Worm (Caenorhabditis elegans) whole organism, midembryonic: Measurements from ENCODE around the gene srbc-12.

Experiments used
- med-1 ChIP-seq: sonication (generic microtip); optimal IDR thresholded peaks from 2 replicates; lab custom pipeline; 2017; ENCODE audit warnings: missing genetic modification characterization, mild to moderate bottlenecking, missing compliant biosample characterization, antibody characterized with exemption, missing genetic modification reagents; ENCODE audit not compliant: insufficient read depth
- ztf-29 ChIP-seq: fragments of 200-800 bp; sonication (Bioruptor generic); IDR thresholded peaks from 2 replicates; pipeline ENCODE4 v1.3.6; 2022; ENCODE audit warnings: missing genetic modification reagents, missing genetic modification characterization, missing compliant biosample characterization

ce11 chrV:817182-817581, 32.4 kb upstream of the srbc-12 start, which contains the start of gene R13D11.1:
- no peak for TF ChIP-seq ztf-29
- TF ChIP-seq med-1 (GFP tag; lab: Kevin White, UChicago), result no peak
